Worm (Caenorhabditis elegans) whole organism, young adult: Measurements from ENCODE around the gene F26A1.7.
A peak's percentile ranks its signal among the peaks of the same experiment; 100 is the strongest.

Source experiments
- D2030.7 ChIP-seq: fragments of 200-800 bp; sonication (Bioruptor generic); IDR thresholded peaks from 2 replicates; pipeline ENCODE4 v1.3.6; 2022; ENCODE audit warnings: missing genetic modification reagents, missing genetic modification characterization, missing compliant biosample characterization
- F33H1.4 ChIP-seq: fragments of 200-800 bp; sonication (Bioruptor generic); IDR thresholded peaks from 2 replicates; pipeline ENCODE4 v1.3.6; 2022; ENCODE audit warnings: missing genetic modification reagents, missing genetic modification characterization, missing compliant biosample characterization
- F37B4.10 ChIP-seq: fragments of 200-800 bp; sonication (Bioruptor generic); IDR thresholded peaks from 2 replicates; pipeline ENCODE4 v1.3.6; 2022; ENCODE audit warnings: missing genetic modification characterization, missing compliant biosample characterization
- F49E8.2 ChIP-seq: sonication (generic microtip); optimal IDR thresholded peaks from 3 replicates; lab custom pipeline; 2017; ENCODE audit warnings: missing genetic modification characterization, mild to moderate bottlenecking, missing compliant biosample characterization, antibody characterized with exemption, moderate library complexity; ENCODE audit not compliant: insufficient read depth
- K11D2.4 ChIP-seq: fragments of 200-800 bp; sonication (Bioruptor generic); IDR thresholded peaks from 2 replicates; pipeline ENCODE4 v1.3.6; 2022; ENCODE audit warnings: missing genetic modification reagents, missing genetic modification characterization, missing compliant biosample characterization
- Y53G8AR.9 ChIP-seq: fragments of 200-800 bp; sonication (Bioruptor generic); conservative IDR thresholded peaks from 2 replicates; pipeline ENCODE4 v1.3.6; 2022; ENCODE audit warnings: missing genetic modification reagents, missing genetic modification characterization, missing compliant biosample characterization
- ZK185.1 ChIP-seq: sonication (generic microtip); optimal IDR thresholded peaks from 2 replicates; lab custom pipeline; 2016; ENCODE audit warnings: mild to moderate bottlenecking, missing genetic modification characterization, missing compliant biosample characterization; ENCODE audit not compliant: poor library complexity, severe bottlenecking
- ama-1 ChIP-seq, 3 experiments: fragments of 150-350 bp in 1 of 3; sonication (generic microtip) in 2 of 3; optimal IDR thresholded peaks; 2 replicates each; lab custom pipeline; 2014 to 2018; ENCODE audit warnings: missing biosample characterization in 2 of 3, missing genetic modification characterization in 2 of 3, missing genetic modification reagents in 2 of 3
- aptf-2 ChIP-seq: fragments of 200-800 bp; sonication (Bioruptor generic); conservative IDR thresholded peaks from 2 replicates; pipeline ENCODE4 v1.3.6; 2022; ENCODE audit warnings: missing genetic modification reagents, missing genetic modification characterization, missing compliant biosample characterization
- attf-5 ChIP-seq: fragments of 200-800 bp; sonication (Bioruptor generic); optimal IDR thresholded peaks from 2 replicates; lab custom pipeline; 2018; ENCODE audit warnings: mild to moderate bottlenecking, missing genetic modification characterization, missing compliant biosample characterization
- bed-2 ChIP-seq: fragments of 200-800 bp; sonication (Bioruptor generic); IDR thresholded peaks from 2 replicates; pipeline ENCODE4 v1.3.6; 2022; ENCODE audit warnings: missing genetic modification reagents, missing genetic modification characterization, missing compliant biosample characterization
- ceh-100 ChIP-seq: fragments of 200-800 bp; sonication (Bioruptor generic); IDR thresholded peaks from 2 replicates; pipeline ENCODE4 v1.3.6; 2022; ENCODE audit warnings: missing genetic modification reagents, missing genetic modification characterization, missing compliant biosample characterization
- ceh-91 ChIP-seq: fragments of 200-800 bp; sonication (Bioruptor generic); IDR thresholded peaks from 2 replicates; pipeline ENCODE4 v1.3.6; 2022; ENCODE audit warnings: missing genetic modification reagents, missing genetic modification characterization, missing compliant biosample characterization
- dpl-1 ChIP-seq: fragments of 150-350 bp; optimal IDR thresholded peaks from 2 replicates; lab custom pipeline; 2014; ENCODE audit warnings: missing biosample characterization, missing genetic modification reagents, missing genetic modification characterization
- efl-1 ChIP-seq: fragments of 150-350 bp; optimal IDR thresholded peaks from 2 replicates; lab custom pipeline; 2014; ENCODE audit warnings: missing biosample characterization, missing genetic modification reagents, missing genetic modification characterization
- hmg-1.2 ChIP-seq: fragments of 200-800 bp; sonication (Bioruptor generic); IDR thresholded peaks from 2 replicates; pipeline ENCODE4 v1.3.6; 2022; ENCODE audit warnings: missing genetic modification reagents, missing genetic modification characterization, missing compliant biosample characterization
- hrde-1 ChIP-seq: sonication (generic microtip); optimal IDR thresholded peaks from 2 replicates; lab custom pipeline; 2016; ENCODE audit warnings: missing genetic modification characterization, mild to moderate bottlenecking, missing compliant biosample characterization, moderate library complexity, missing genotype, missing genetic modification reagents, borderline replicate concordance
- lin-54 ChIP-seq: fragments of 200-800 bp; sonication (Bioruptor generic); optimal IDR thresholded peaks from 2 replicates; lab custom pipeline; 2018; ENCODE audit warnings: mild to moderate bottlenecking, missing genetic modification characterization, missing compliant biosample characterization
- lsl-1 ChIP-seq: fragments of 200-800 bp; sonication (Bioruptor generic); optimal IDR thresholded peaks from 2 replicates; lab custom pipeline; 2018; ENCODE audit warnings: mild to moderate bottlenecking, missing genetic modification characterization, moderate library complexity, missing compliant biosample characterization
- madf-10 ChIP-seq: sonication (generic microtip); optimal IDR thresholded peaks from 2 replicates; lab custom pipeline; 2016; ENCODE audit warnings: mild to moderate bottlenecking, missing genetic modification characterization, missing compliant biosample characterization
- madf-6 ChIP-seq: fragments of 200-800 bp; sonication (Bioruptor generic); IDR thresholded peaks from 2 replicates; pipeline ENCODE4 v1.3.6; 2022; ENCODE audit warnings: missing genetic modification reagents, missing genetic modification characterization, missing compliant biosample characterization
- madf-8 ChIP-seq: fragments of 200-800 bp; sonication (Bioruptor generic); conservative IDR thresholded peaks from 2 replicates; pipeline ENCODE4 v1.3.6; 2022; ENCODE audit warnings: missing genetic modification reagents, missing genetic modification characterization, missing compliant biosample characterization
- mcd-1 ChIP-seq: fragments of 200-800 bp; sonication (Bioruptor generic); IDR thresholded peaks from 2 replicates; pipeline ENCODE4 v1.3.6; 2022; ENCODE audit warnings: missing genetic modification reagents, missing genetic modification characterization, missing compliant biosample characterization
- nfya-1 ChIP-seq: sonication (generic microtip); optimal IDR thresholded peaks from 2 replicates; lab custom pipeline; 2017; ENCODE audit warnings: antibody characterized with exemption, missing compliant biosample characterization, missing genetic modification characterization, borderline replicate concordance; ENCODE audit not compliant: insufficient read depth
- nhr-120 ChIP-seq: fragments of 200-800 bp; sonication (Bioruptor generic); IDR thresholded peaks from 2 replicates; pipeline ENCODE4 v1.3.6; 2022; ENCODE audit warnings: missing genetic modification characterization, missing compliant biosample characterization
- pbrm-1 ChIP-seq: fragments of 200-800 bp; sonication (Bioruptor generic); IDR thresholded peaks from 2 replicates; pipeline ENCODE4 v1.3.6; 2022; ENCODE audit warnings: missing genetic modification reagents, missing genetic modification characterization, missing compliant biosample characterization
- rcor-1 ChIP-seq: fragments of 200-800 bp; sonication (Bioruptor generic); IDR thresholded peaks from 2 replicates; pipeline ENCODE4 v1.3.6; 2022; ENCODE audit warnings: missing genetic modification reagents, missing genetic modification characterization, missing compliant biosample characterization
- rpc-1 ChIP-seq, 2 experiments: fragments of 150-350 bp in 1 of 2; sonication (generic microtip) in 1 of 2; optimal IDR thresholded peaks; 2 replicates each; lab custom pipeline; 2014 to 2018; ENCODE audit warnings: missing biosample characterization in 1 of 2, missing genetic modification characterization in 1 of 2, missing genetic modification reagents in 1 of 2, missing genotype in 1 of 2
- snpc-1.3 ChIP-seq: sonication (generic microtip); optimal IDR thresholded peaks from 2 replicates; lab custom pipeline; 2017; ENCODE audit warnings: missing genetic modification characterization, mild to moderate bottlenecking, missing compliant biosample characterization, antibody characterized with exemption, moderate library complexity, missing genotype, missing genetic modification reagents; ENCODE audit not compliant: insufficient read depth
- snpc-3.4 ChIP-seq: sonication (generic microtip); optimal IDR thresholded peaks from 2 replicates; lab custom pipeline; 2017; ENCODE audit warnings: missing genetic modification characterization, mild to moderate bottlenecking, missing compliant biosample characterization, antibody characterized with exemption, moderate library complexity, missing genotype, missing genetic modification reagents
- somi-1 ChIP-seq: fragments of 200-800 bp; sonication (Bioruptor generic); optimal IDR thresholded peaks from 2 replicates; lab custom pipeline; 2018; ENCODE audit warnings: mild to moderate bottlenecking, missing genetic modification characterization, missing compliant biosample characterization
- xnd-1 ChIP-seq: sonication (generic microtip); optimal IDR thresholded peaks from 2 replicates; lab custom pipeline; 2016; ENCODE audit warnings: missing genotype, missing genetic modification reagents, missing genetic modification characterization, missing compliant biosample characterization
- ztf-18 ChIP-seq: sonication (generic microtip); optimal IDR thresholded peaks from 2 replicates; lab custom pipeline; 2016; ENCODE audit warnings: missing genotype, mild to moderate bottlenecking, missing genetic modification characterization, missing compliant biosample characterization
- ztf-22 ChIP-seq: fragments of 200-800 bp; sonication (Bioruptor generic); optimal IDR thresholded peaks from 2 replicates; lab custom pipeline; 2018; ENCODE audit warnings: mild to moderate bottlenecking, missing genetic modification characterization, moderate library complexity, missing compliant biosample characterization
- ztf-26 ChIP-seq: sonication (generic microtip); optimal IDR thresholded peaks from 2 replicates; lab custom pipeline; 2017; ENCODE audit warnings: missing genetic modification characterization, missing compliant biosample characterization

Gene F26A1.7

ce11 chrIII:4792560-4793136 is 27.1 kb downstream of the F26A1.7 start, which contains the start of gene mip-1:
Gene mip-1 (plus strand): TSS chrIII:4793086.
- TF ChIP-seq snpc-3.4 (tag; lab: Kevin White, UChicago) (peak; percentile 65), ZK185.1 (tag; lab: Kevin White, UChicago) (no peak), madf-8 (GFP tag; lab: Robert Waterston, UW) (peak; percentile 73), F33H1.4 (GFP tag; lab: Robert Waterston, UW) (peak; percentile 77), F49E8.2 (tag; lab: Kevin White, UChicago) (peak; percentile 51), madf-10 (tag; lab: Kevin White, UChicago) (no peak), K11D2.4 (GFP tag; lab: Robert Waterston, UW) (no peak), ceh-91 (peak; percentile 59), efl-1 (GFP tag; lab: Kevin White, UChicago) (peak; percentile 87), dpl-1 (GFP tag; lab: Kevin White, UChicago) (peak; percentile 78), rpc-1 (optimal IDR thresholded peaks at IDR 0.05; lab: Kevin White, UChicago) (no peak), rpc-1 (tag; optimal IDR thresholded peaks at IDR 0.05; lab: Kevin White, UChicago) (no peak), lin-54 (peak; percentile 84), xnd-1 (peak; percentile 68), ztf-18 (tag; lab: Kevin White, UChicago) (peak; percentile 10), nfya-1 (tag; lab: Kevin White, UChicago) (no peak), madf-6 (GFP tag; lab: Robert Waterston, UW) (peak; percentile 88), ama-1 (optimal IDR thresholded peaks at IDR 0.05; lab: Kevin White, UChicago) (no peak), ama-1 (GFP tag; optimal IDR thresholded peaks at IDR 0.05; lab: Kevin White, UChicago) (no peak), lsl-1 (peak; percentile 90), ztf-26 (tag; lab: Kevin White, UChicago) (no peak), snpc-1.3 (tag; lab: Kevin White, UChicago) (peak; percentile 19), D2030.7 (GFP tag; lab: Robert Waterston, UW) (peak; percentile 46), F37B4.10 (GFP tag; lab: Robert Waterston, UW) (no peak)

- TF ChIP-seq nfya-1 (tag; lab: Kevin White, UChicago) (no peak), ceh-100 (GFP tag; lab: Robert Waterston, UW) (no peak), Y53G8AR.9 (GFP tag; lab: Robert Waterston, UW) (no peak), hrde-1 (tag; lab: Kevin White, UChicago) (no peak), nhr-120 (GFP tag; lab: Robert Waterston, UW) (no peak), attf-5 (GFP tag; lab: Kevin White, UChicago) (peak; percentile 33), ztf-22 (GFP tag; lab: Kevin White, UChicago) (no peak), somi-1 (GFP tag; lab: Kevin White, UChicago) (no peak), bed-2 (no peak)
These were observed 34.0 kb downstream of the F26A1.7 start, which contains the start of gene mel-28 for ce11 chrIII:4785714-4786113. Gene mel-28 (plus strand): TSS chrIII:4786080.

- TF ChIP-seq aptf-2 (GFP tag; lab: Robert Waterston, UW) (0 out of 2 replicates have a peak, but pooled peaks have one; percentile 33), ceh-100 (GFP tag; lab: Robert Waterston, UW) (peak; percentile 20; the same call in 1 of the 2 replicates), pbrm-1 (GFP tag; lab: Robert Waterston, UW) (peak; percentile 70), mcd-1 (GFP tag; lab: Robert Waterston, UW) (peak; percentile 53), D2030.7 (GFP tag; lab: Robert Waterston, UW) (peak; percentile 55), Y53G8AR.9 (GFP tag; lab: Robert Waterston, UW) (0 out of 2 replicates have a peak, but pooled peaks have one; percentile 9), xnd-1 (peak; percentile 40), ceh-91 (peak; percentile 27; the same call in 1 of the 2 replicates), F33H1.4 (GFP tag; lab: Robert Waterston, UW) (peak; percentile 64), madf-6 (GFP tag; lab: Robert Waterston, UW) (peak; percentile 49; the same call in 1 of the 2 replicates), rcor-1 (GFP tag; lab: Robert Waterston, UW) (peak; percentile 35; the same call in 1 of the 2 replicates), madf-8 (GFP tag; lab: Robert Waterston, UW) (peak; percentile 33; the same call in 1 of the 2 replicates), hmg-1.2 (peak; percentile 26; the same call in 1 of the 2 replicates)
- TF ChIP-seq, all 124 proteins: peak for 13; not testable (repeated sequence) for 111
These were observed 34.6 kb downstream of the F26A1.7 start, which contains the start of gene enu-3.2 for ce11 chrIII:4785131-4785530. Gene enu-3.2 (minus strand): TSS chrIII:4785235.
